Worm (Caenorhabditis elegans) whole organism, midembryonic: ENCODE results near the gene Y62E10A.24.

ENCODE experiments used
- flt-1 ChIP-seq: fragments of 200-800 bp; sonication (Bioruptor generic); IDR thresholded peaks from 2 replicates; pipeline ENCODE4 v1.3.6; 2022; ENCODE audit warnings: missing genetic modification characterization, missing compliant biosample characterization
- ztf-23 ChIP-seq: fragments of 200-800 bp; sonication (Bioruptor generic); IDR thresholded peaks from 2 replicates; pipeline ENCODE4 v1.3.6; 2022; ENCODE audit warnings: missing genetic modification reagents, missing genetic modification characterization, missing compliant biosample characterization
- ztf-29 ChIP-seq: fragments of 200-800 bp; sonication (Bioruptor generic); IDR thresholded peaks from 2 replicates; pipeline ENCODE4 v1.3.6; 2022; ENCODE audit warnings: missing genetic modification reagents, missing genetic modification characterization, missing compliant biosample characterization

- TF ChIP-seq ztf-23 (GFP tag; lab: Robert Waterston, UW): no peak
- TF ChIP-seq flt-1 (GFP tag; lab: Robert Waterston, UW): no peak
- no peak for TF ChIP-seq ztf-29 (GFP tag; lab: Robert Waterston, UW)
Observed at ce11 chrIV:13377716-13378115, 7.2 kb downstream of the Y62E10A.24 start, which contains the start of gene mau-8.
